Fruit fly (Drosophila melanogaster) whole organism, embryonic: ENCODE data around the gene CG14196.
A peak's percentile ranks its signal among the peaks of the same experiment; 100 is the strongest.

Experiments
- CG12104 ChIP-seq: fragments of 200-800 bp; sonication (Bioruptor generic); optimal IDR thresholded peaks from 3 replicates; lab custom pipeline; 2016; ENCODE audit warnings: missing biosample characterization, missing genetic modification characterization
- CG12391 ChIP-seq: fragments of 200-800 bp; sonication (Bioruptor generic); optimal IDR thresholded peaks from 3 replicates; lab custom pipeline; 2018; ENCODE audit warnings: missing biosample characterization, mild to moderate bottlenecking, missing genetic modification characterization, moderate library complexity
- CG13287 ChIP-seq: fragments of 200-800 bp; sonication (Bioruptor generic); IDR thresholded peaks from 2 replicates; pipeline ENCODE4 v1.3.6; 2022; ENCODE audit warnings: missing biosample characterization, missing genetic modification characterization; ENCODE audit not compliant: partially characterized antibody
- CG14860 ChIP-seq: fragments of 200-800 bp; sonication (Bioruptor generic); IDR thresholded peaks from 3 replicates; pipeline ENCODE4 v1.3.6; 2022; ENCODE audit warnings: missing biosample characterization, missing genetic modification characterization; ENCODE audit not compliant: partially characterized antibody
- CG15514 ChIP-seq: fragments of 200-800 bp; sonication (Bioruptor generic); optimal IDR thresholded peaks from 3 replicates; lab custom pipeline; 2017; ENCODE audit warnings: missing biosample characterization, missing genetic modification characterization, mild to moderate bottlenecking, moderate library complexity, missing genetic modification reagents
- CG1603 ChIP-seq: fragments of 200-800 bp; sonication (Bioruptor generic); optimal IDR thresholded peaks from 2 replicates; lab custom pipeline; 2019; ENCODE audit warnings: missing biosample characterization, mild to moderate bottlenecking, missing genetic modification characterization, moderate library complexity
- CG16813 ChIP-seq: fragments of 200-800 bp; sonication (Bioruptor generic); IDR thresholded peaks from 3 replicates; pipeline ENCODE4 v1.3.6; 2022; ENCODE audit warnings: missing biosample characterization, missing genetic modification characterization; ENCODE audit not compliant: partially characterized antibody
- CG17186 ChIP-seq: fragments of 200-800 bp; sonication (Bioruptor generic); optimal IDR thresholded peaks from 3 replicates; lab custom pipeline; 2017; ENCODE audit warnings: missing biosample characterization, missing genetic modification reagents, missing genetic modification characterization
- CG32772 ChIP-seq: fragments of 200-800 bp; sonication (Bioruptor generic); IDR thresholded peaks from 2 replicates; pipeline ENCODE4 v1.3.6; 2022; ENCODE audit warnings: missing biosample characterization, missing genetic modification characterization
- CG4282 ChIP-seq: fragments of 200-800 bp; sonication (Bioruptor generic); optimal IDR thresholded peaks from 2 replicates; lab custom pipeline; 2016; ENCODE audit warnings: missing biosample characterization, missing genetic modification characterization
- CG4360 ChIP-seq: fragments of 200-800 bp; sonication (Bioruptor generic); IDR thresholded peaks from 2 replicates; pipeline ENCODE4 v1.3.6; 2022; ENCODE audit warnings: missing biosample characterization, missing genetic modification characterization
- CG9797 ChIP-seq: fragments of 200-800 bp; sonication (Bioruptor generic); optimal IDR thresholded peaks from 3 replicates; lab custom pipeline; 2018; ENCODE audit warnings: missing biosample characterization, mild to moderate bottlenecking, missing genetic modification characterization
- CTCF ChIP-seq: fragments of 200-800 bp; sonication (Bioruptor generic); optimal IDR thresholded peaks from 2 replicates; lab custom pipeline; 2017; ENCODE audit warnings: missing biosample characterization, mild to moderate bottlenecking, missing genetic modification characterization, moderate library complexity
- CrebB ChIP-seq: fragments of 200-800 bp; sonication (Bioruptor generic); optimal IDR thresholded peaks from 3 replicates; lab custom pipeline; 2018; ENCODE audit warnings: missing biosample characterization, mild to moderate bottlenecking, missing genetic modification characterization
- Dbx ChIP-seq: fragments of 200-800 bp; sonication (Bioruptor generic); IDR thresholded peaks from 3 replicates; pipeline ENCODE4 v1.3.6; 2022; ENCODE audit warnings: missing biosample characterization, missing genetic modification characterization
- Doc2 ChIP-seq: fragments of 200-800 bp; sonication (Bioruptor generic); IDR thresholded peaks from 2 replicates; pipeline ENCODE4 v1.3.6; 2022; ENCODE audit warnings: missing biosample characterization, missing genetic modification characterization
- Dp ChIP-seq: fragments of 200-800 bp; sonication (Bioruptor generic); optimal IDR thresholded peaks from 2 replicates; lab custom pipeline; 2018; ENCODE audit warnings: missing biosample characterization, mild to moderate bottlenecking, missing genetic modification characterization, moderate library complexity
- Dref ChIP-seq: fragments of 200-800 bp; sonication (Bioruptor generic); IDR thresholded peaks from 2 replicates; pipeline ENCODE4 v1.3.6; 2022; ENCODE audit warnings: missing biosample characterization, missing genetic modification characterization
- Ets97D ChIP-seq: fragments of 200-800 bp; sonication (Bioruptor generic); optimal IDR thresholded peaks from 3 replicates; lab custom pipeline; 2016; ENCODE audit warnings: missing biosample characterization, missing genetic modification characterization
- GATAe ChIP-seq: fragments of 200-800 bp; sonication (Bioruptor generic); conservative IDR thresholded peaks from 2 replicates; pipeline ENCODE4 v1.3.6; 2022; ENCODE audit warnings: missing biosample characterization, missing genetic modification characterization
- Jarid2 ChIP-seq: fragments of 200-800 bp; sonication (Bioruptor generic); optimal IDR thresholded peaks from 3 replicates; lab custom pipeline; 2017; ENCODE audit warnings: mild to moderate bottlenecking, missing biosample characterization, missing genetic modification reagents, missing genetic modification characterization
- Lhr ChIP-seq: fragments of 200-800 bp; sonication (Bioruptor generic); optimal IDR thresholded peaks from 3 replicates; lab custom pipeline; 2017; ENCODE audit warnings: mild to moderate bottlenecking, missing biosample characterization, missing genetic modification reagents, missing genetic modification characterization
- MBD-R2 ChIP-seq: fragments of 200-800 bp; sonication (Bioruptor generic); IDR thresholded peaks from 2 replicates; pipeline ENCODE4 v1.3.6; 2022; ENCODE audit warnings: missing biosample characterization, missing genetic modification characterization
- MESR4 ChIP-seq: fragments of 200-800 bp; sonication (Bioruptor generic); optimal IDR thresholded peaks from 2 replicates; lab custom pipeline; 2018; ENCODE audit warnings: missing biosample characterization, mild to moderate bottlenecking, missing genetic modification characterization, moderate library complexity
- Med ChIP-seq: fragments of 200-800 bp; sonication (Bioruptor generic); peaks from one replicate; lab custom pipeline; 2016; ENCODE audit warnings: missing biosample characterization, missing genetic modification characterization, mild to moderate bottlenecking, inconsistent platforms, moderate library complexity
- Nf-YB ChIP-seq: fragments of 200-800 bp; sonication (Bioruptor generic); optimal IDR thresholded peaks from 3 replicates; lab custom pipeline; 2019; ENCODE audit warnings: missing biosample characterization, mild to moderate bottlenecking, missing genetic modification characterization, moderate library complexity
- Optix ChIP-seq: fragments of 200-800 bp; sonication (Bioruptor generic); IDR thresholded peaks from 3 replicates; pipeline ENCODE4 v1.3.6; 2022; ENCODE audit warnings: missing biosample characterization, missing genetic modification characterization
- Side ChIP-seq: fragments of 200-800 bp; sonication (Bioruptor generic); optimal IDR thresholded peaks from 2 replicates; lab custom pipeline; 2016; ENCODE audit warnings: missing biosample characterization, missing genetic modification characterization
- Sry-δ ChIP-seq: fragments of 200-800 bp; sonication (Bioruptor generic); optimal IDR thresholded peaks from 2 replicates; lab custom pipeline; 2016; ENCODE audit warnings: missing biosample characterization, missing genetic modification characterization
- TFAM ChIP-seq: fragments of 200-800 bp; sonication (Bioruptor generic); optimal IDR thresholded peaks from 2 replicates; lab custom pipeline; 2017; ENCODE audit warnings: missing biosample characterization, missing genetic modification characterization, inconsistent platforms
- YL-1 ChIP-seq: fragments of 200-800 bp; sonication (Bioruptor generic); optimal IDR thresholded peaks from 3 replicates; lab custom pipeline; 2017; ENCODE audit warnings: missing biosample characterization, mild to moderate bottlenecking, missing genetic modification characterization
- az2 ChIP-seq: fragments of 200-800 bp; sonication (Bioruptor generic); optimal IDR thresholded peaks from 3 replicates; lab custom pipeline; 2016; ENCODE audit warnings: missing biosample characterization, missing genetic modification characterization
- bbx ChIP-seq: fragments of 200-800 bp; sonication (Bioruptor generic); IDR thresholded peaks from 2 replicates; pipeline ENCODE4 v1.3.6; 2022; ENCODE audit warnings: missing biosample characterization, missing genetic modification characterization; ENCODE audit not compliant: partially characterized antibody
- caup ChIP-seq: fragments of 200-800 bp; sonication (Bioruptor generic); optimal IDR thresholded peaks from 3 replicates; lab custom pipeline; 2017; ENCODE audit warnings: missing biosample characterization, mild to moderate bottlenecking, missing genetic modification characterization, moderate library complexity; ENCODE audit not compliant: severe bottlenecking
- chinmo ChIP-seq: fragments of 200-800 bp; sonication (Bioruptor generic); IDR thresholded peaks from 4 replicates; pipeline ENCODE4 v1.3.6; 2022; ENCODE audit warnings: missing biosample characterization, missing genetic modification characterization; ENCODE audit not compliant: partially characterized antibody
- eve ChIP-seq, 2 experiments: fragments of >200 bp; optimal IDR thresholded peaks; 2 replicates each; lab custom pipeline; 2017; ENCODE audit warnings: missing biosample characterization in 2 of 2, missing genetic modification characterization in 2 of 2
- ewg ChIP-seq: fragments of 200-800 bp; sonication (Bioruptor generic); optimal IDR thresholded peaks from 3 replicates; lab custom pipeline; 2017; ENCODE audit warnings: mild to moderate bottlenecking, missing biosample characterization, missing genetic modification reagents, missing genetic modification characterization
- fd102C ChIP-seq: fragments of 200-800 bp; sonication (Bioruptor generic); optimal IDR thresholded peaks from 2 replicates; lab custom pipeline; 2018; ENCODE audit warnings: missing biosample characterization, mild to moderate bottlenecking, missing genetic modification characterization, moderate library complexity
- ftz-f1 ChIP-seq: fragments of 200-800 bp; sonication (Bioruptor generic); optimal IDR thresholded peaks from 2 replicates; lab custom pipeline; 2016; ENCODE audit warnings: missing biosample characterization, missing genetic modification characterization
- gce ChIP-seq: fragments of 200-800 bp; sonication (Bioruptor generic); IDR thresholded peaks from 3 replicates; pipeline ENCODE4 v1.3.6; 2022; ENCODE audit warnings: missing biosample characterization, missing genetic modification characterization
- gfzf ChIP-seq: fragments of 200-800 bp; sonication (Bioruptor generic); optimal IDR thresholded peaks from 2 replicates; lab custom pipeline; 2016; ENCODE audit warnings: missing biosample characterization, mild to moderate bottlenecking, missing genetic modification characterization, moderate library complexity
- gt ChIP-seq: fragments of 200-800 bp; sonication (Bioruptor generic); IDR thresholded peaks from 2 replicates; pipeline ENCODE4 v1.3.6; 2022; ENCODE audit warnings: missing biosample characterization, missing genetic modification characterization
- kah ChIP-seq: fragments of 200-800 bp; sonication (Bioruptor generic); optimal IDR thresholded peaks from 2 replicates; lab custom pipeline; 2018; ENCODE audit warnings: missing biosample characterization, mild to moderate bottlenecking, missing genetic modification characterization
- p53 ChIP-seq: fragments of 200-800 bp; sonication (Bioruptor generic); optimal IDR thresholded peaks from 2 replicates; lab custom pipeline; 2016; ENCODE audit warnings: missing biosample characterization, missing genetic modification characterization
- pum ChIP-seq: fragments of 200-800 bp; sonication (Bioruptor generic); optimal IDR thresholded peaks from 2 replicates; lab custom pipeline; 2016; ENCODE audit warnings: missing biosample characterization, missing genetic modification characterization
- slou ChIP-seq: fragments of 200-800 bp; sonication (Bioruptor generic); optimal IDR thresholded peaks from 3 replicates; lab custom pipeline; 2016; ENCODE audit warnings: missing biosample characterization, missing genetic modification characterization
- stwl ChIP-seq: fragments of 200-800 bp; sonication (Bioruptor generic); optimal IDR thresholded peaks from 3 replicates; lab custom pipeline; 2018; ENCODE audit warnings: missing biosample characterization, mild to moderate bottlenecking, missing genetic modification characterization, moderate library complexity
- tap ChIP-seq: fragments of 200-800 bp; optimal IDR thresholded peaks from 3 replicates; lab custom pipeline; 2019; ENCODE audit warnings: missing biosample characterization, mild to moderate bottlenecking, missing genetic modification characterization, moderate library complexity
- tna ChIP-seq: fragments of 200-800 bp; sonication (Bioruptor generic); IDR thresholded peaks from 2 replicates; pipeline ENCODE4 v1.3.6; 2022; ENCODE audit warnings: missing biosample characterization, missing genetic modification characterization; ENCODE audit not compliant: partially characterized antibody
- zfh1 ChIP-seq: fragments of 200-800 bp; sonication (Bioruptor generic); IDR thresholded peaks from 3 replicates; pipeline ENCODE4 v1.3.6; 2022; ENCODE audit warnings: missing biosample characterization, missing genetic modification characterization
- zfh2 ChIP-seq: fragments of 200-800 bp; sonication (Bioruptor generic); optimal IDR thresholded peaks from 2 replicates; lab custom pipeline; 2016; ENCODE audit warnings: missing biosample characterization, missing genetic modification characterization

The CG14196 gene

dm6 chrX:19201630-19202029, 40.0 kb downstream of the CG14196 start, which contains the start of gene CG7990 (continued):
- TF ChIP-seq Ets97D (GFP tag; lab: Kevin White, UChicago), result peak; percentile 32
- TF ChIP-seq CG17186 (GFP tag; lab: Kevin White, UChicago), result peak; percentile 27
- TF ChIP-seq p53 (GFP tag; lab: Kevin White, UChicago), result no peak
- peak; percentile 35 for TF ChIP-seq ftz-f1
- no peak for TF ChIP-seq Nf-YB (GFP tag; lab: Kevin White, UChicago)
- no peak for TF ChIP-seq gt (GFP tag; lab: Robert Waterston, UW)
- peak; percentile 53 for TF ChIP-seq Dp
- peak; percentile 65 for TF ChIP-seq CG13287 (GFP tag; lab: Robert Waterston, UW)
- no peak for TF ChIP-seq TFAM (GFP tag; lab: Kevin White, UChicago)
- TF ChIP-seq gce (GFP tag; lab: Robert Waterston, UW), result no peak
- no peak for TF ChIP-seq GATAe
- 0 out of 3 replicates have a peak, but pooled peaks have one; percentile 14 for TF ChIP-seq CG14860 (GFP tag; lab: Robert Waterston, UW)
- 0 out of 2 replicates have a peak, but pooled peaks have one; percentile 15 for TF ChIP-seq tna
- TF ChIP-seq caup (GFP tag; lab: Kevin White, UChicago), result no peak
- no peak for TF ChIP-seq CG12391 (tag; lab: Kevin White, UChicago)
- TF ChIP-seq Dbx (GFP tag; lab: Robert Waterston, UW), result no peak
- peak; percentile 23 for TF ChIP-seq Sry-δ
- TF ChIP-seq Side (GFP tag; lab: Kevin White, UChicago), result no peak
- TF ChIP-seq tap (tag; lab: Kevin White, UChicago), result no peak
- TF ChIP-seq gfzf, result peak; percentile 75
- no peak for TF ChIP-seq CG1603 (tag; lab: Kevin White, UChicago)
- TF ChIP-seq bbx (GFP tag; lab: Robert Waterston, UW), result peak; percentile 67
- peak; percentile 95 for TF ChIP-seq stwl (tag; lab: Kevin White, UChicago)
- TF ChIP-seq zfh2 (GFP tag; lab: Kevin White, UChicago), result no peak
- peak; percentile 38 for TF ChIP-seq MBD-R2 (GFP tag; lab: Robert Waterston, UW)
- TF ChIP-seq eve (GFP tag; optimal IDR thresholded peaks at IDR 0.05; lab: Kevin White, UChicago), result no peak
- peak; percentile 44 for TF ChIP-seq Dref (GFP tag; lab: Robert Waterston, UW)
- peak; percentile 56 for TF ChIP-seq CG15514 (GFP tag; lab: Kevin White, UChicago)
- TF ChIP-seq ewg (GFP tag; lab: Kevin White, UChicago), result peak; percentile 86
- TF ChIP-seq Med, result peak; percentile 73
- no peak for TF ChIP-seq Doc2
- TF ChIP-seq CrebB (tag; lab: Kevin White, UChicago), result no peak
- no peak for TF ChIP-seq CG4282 (GFP tag; lab: Kevin White, UChicago)
- no peak for TF ChIP-seq CG32772 (GFP tag; lab: Robert Waterston, UW)
- no peak for TF ChIP-seq zfh1 (GFP tag; lab: Robert Waterston, UW)
- peak; percentile 2 for TF ChIP-seq MESR4 (GFP tag; lab: Kevin White, UChicago)
- peak; percentile 7 for TF ChIP-seq CTCF
- no peak for TF ChIP-seq kah
- TF ChIP-seq pum (GFP tag; lab: Kevin White, UChicago), result no peak
- no peak for TF ChIP-seq az2 (GFP tag; lab: Kevin White, UChicago)
- TF ChIP-seq CG16813, result 0 out of 3 replicates have a peak, but pooled peaks have one; percentile 29
- no peak for TF ChIP-seq slou (GFP tag; lab: Kevin White, UChicago)
- TF ChIP-seq Optix, result no peak
- no peak for TF ChIP-seq Jarid2 (GFP tag; lab: Kevin White, UChicago)
- TF ChIP-seq fd102C, result no peak
- no peak for TF ChIP-seq CG12104 (GFP tag; lab: Kevin White, UChicago)
- 0 out of 4 replicates have a peak, but pooled peaks have one; percentile 29 for TF ChIP-seq chinmo (GFP tag; lab: Robert Waterston, UW)
- peak; percentile 66 for TF ChIP-seq CG9797 (GFP tag; lab: Kevin White, UChicago)
- no peak for TF ChIP-seq CG4360 (GFP tag; lab: Robert Waterston, UW)
- TF ChIP-seq Lhr (GFP tag; lab: Kevin White, UChicago), result peak; percentile 26
- no peak for TF ChIP-seq YL-1
